Worm (Caenorhabditis elegans): ENCODE results near the gene wdr-37.

Gene wdr-37

ce11 chrIII:5557246-5557819 is 42.5 kb downstream of the wdr-37 start, which contains the start of gene rpc-2:
Gene rpc-2 (plus strand): TSS chrIII:5557365.
- TF ChIP-seq lsy-2 (tag; optimal IDR thresholded peaks at IDR 0.05), result no peak
- TF ChIP-seq nhr-237 (tag; optimal IDR thresholded peaks at IDR 0.05), result no peak
- TF ChIP-seq lin-13 (tag; optimal IDR thresholded peaks at IDR 0.05), result no peak
- TF ChIP-seq lin-32 (GFP tag; optimal IDR thresholded peaks at IDR 0.05), result no peak
- no peak for TF ChIP-seq elt-1 (tag; optimal IDR thresholded peaks at IDR 0.05; ENCODE audit: borderline replicate concordance, insufficient read depth)
- no peak for TF ChIP-seq nhr-12 (tag; optimal IDR thresholded peaks at IDR 0.05)
- no peak for TF ChIP-seq blmp-1 (tag; optimal IDR thresholded peaks at IDR 0.05)
- TF ChIP-seq M03D4.4 (tag; optimal IDR thresholded peaks at IDR 0.05), result no peak
- no peak for TF ChIP-seq ham-2 (GFP tag; optimal IDR thresholded peaks at IDR 0.05)
- TF ChIP-seq bed-3 (GFP tag; optimal IDR thresholded peaks at IDR 0.05), result no peak

- TF ChIP-seq mab-5 (tag; optimal IDR thresholded peaks at IDR 0.05) (peak; percentile 56), ceh-83 (GFP tag; optimal IDR thresholded peaks at IDR 0.05) (peak; percentile 94), unc-120 (tag; optimal IDR thresholded peaks at IDR 0.05; ENCODE audit: poor library complexity, severe bottlenecking) (peak; percentile 93), blmp-1 (tag; optimal IDR thresholded peaks at IDR 0.05) (peak; percentile 74), mls-2 (tag; optimal IDR thresholded peaks at IDR 0.05) (peak; percentile 98), unc-39 (tag; optimal IDR thresholded peaks at IDR 0.05) (no peak), ceh-39 (tag; optimal IDR thresholded peaks at IDR 0.05) (peak; percentile 41), bed-3 (GFP tag; optimal IDR thresholded peaks at IDR 0.05) (peak; percentile 85), sem-2 (GFP tag; optimal IDR thresholded peaks at IDR 0.05) (peak; percentile 76), nhr-12 (tag; optimal IDR thresholded peaks at IDR 0.05) (no peak), ceh-43 (GFP tag; optimal IDR thresholded peaks at IDR 0.05) (peak; percentile 97), hlh-1 (tag; optimal IDR thresholded peaks at IDR 0.05) (peak; percentile 71), nhr-2 (tag; optimal IDR thresholded peaks at IDR 0.05) (no peak), cnd-1 (tag; optimal IDR thresholded peaks at IDR 0.05) (peak; percentile 91), tbx-8 (GFP tag; optimal IDR thresholded peaks at IDR 0.05) (peak; percentile 87), nhr-28 (tag; optimal IDR thresholded peaks at IDR 0.05) (no peak), M03D4.4 (tag; optimal IDR thresholded peaks at IDR 0.05) (peak; percentile 95), nhr-237 (tag; optimal IDR thresholded peaks at IDR 0.05) (peak; percentile 24), lin-32 (GFP tag; optimal IDR thresholded peaks at IDR 0.05) (peak; percentile 36), lin-13 (tag; optimal IDR thresholded peaks at IDR 0.05) (peak; percentile 69), snpc-4 (tag; optimal IDR thresholded peaks at IDR 0.05) (no peak), nhr-76 (tag; optimal IDR thresholded peaks at IDR 0.05) (peak; percentile 33), unc-62 (GFP tag; optimal IDR thresholded peaks at IDR 0.05) (no peak), ham-2 (GFP tag; optimal IDR thresholded peaks at IDR 0.05) (peak; percentile 64), elt-3 (tag; optimal IDR thresholded peaks at IDR 0.05) (no peak), ces-1 (GFP tag; optimal IDR thresholded peaks at IDR 0.05) (peak; percentile 91), drap-1 (GFP tag; optimal IDR thresholded peaks at IDR 0.05) (peak; percentile 87), flh-1 (GFP tag; optimal IDR thresholded peaks at IDR 0.05) (peak; percentile 81), sptf-1 (tag; optimal IDR thresholded peaks at IDR 0.05) (peak; percentile 98), ztf-11 (tag; optimal IDR thresholded peaks at IDR 0.05) (peak; percentile 67), lsy-2 (tag; optimal IDR thresholded peaks at IDR 0.05) (peak; percentile 64), elt-1 (tag; optimal IDR thresholded peaks at IDR 0.05; ENCODE audit: borderline replicate concordance, insufficient read depth) (peak; percentile 35), mep-1 (tag; optimal IDR thresholded peaks at IDR 0.05) (peak; percentile 90), pha-4 (tag; optimal IDR thresholded peaks at IDR 0.05) (no peak), zip-8 (tag; optimal IDR thresholded peaks at IDR 0.05) (no peak)
Measured at ce11 chrIII:5554884-5555500, 44.9 kb downstream of the wdr-37 start, which contains the start of the genes nmad-1 and hach-1. Gene nmad-1 (minus strand): TSS chrIII:5554934. Gene hach-1 (plus strand): TSS chrIII:5555450.

DNA sequence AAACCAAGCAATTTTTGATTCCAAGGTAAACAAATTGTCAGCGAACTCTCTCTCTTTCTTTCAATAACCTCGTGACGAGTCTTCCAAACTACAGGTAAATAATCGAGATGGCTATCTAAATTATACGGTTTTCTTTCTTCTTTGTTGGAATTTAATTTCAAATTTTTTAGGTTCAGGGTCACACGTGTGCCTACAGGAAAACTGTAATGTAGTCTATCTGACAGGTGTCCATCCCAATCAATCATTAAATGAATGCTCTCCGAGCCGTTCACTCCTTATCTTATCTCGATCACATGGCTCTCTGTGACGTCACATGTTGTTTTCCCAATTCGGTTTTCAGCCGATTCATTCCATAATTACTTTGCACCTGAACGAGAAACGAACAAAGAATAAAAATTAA is 46.8 kb downstream of the wdr-37 start:
- TF ChIP-seq elt-1 (tag; optimal IDR thresholded peaks at IDR 0.05; ENCODE audit: borderline replicate concordance, insufficient read depth) (peak; percentile 30), cnd-1 (tag; optimal IDR thresholded peaks at IDR 0.05) (no peak), unc-62 (GFP tag; optimal IDR thresholded peaks at IDR 0.05) (peak; percentile 47), sem-2 (GFP tag; optimal IDR thresholded peaks at IDR 0.05) (no peak), ceh-83 (GFP tag; optimal IDR thresholded peaks at IDR 0.05) (no peak), pha-4 (tag; optimal IDR thresholded peaks at IDR 0.05) (no peak)

Data from whole organism, mixed stage, embryonic.